Fruit fly (Drosophila melanogaster) whole organism, embryonic: ENCODE measurements around the gene CG3408.
A peak's percentile ranks its signal among the peaks of the same experiment; 100 is the strongest.

Experiments used
- Awh ChIP-seq: fragments of 200-800 bp; sonication (Bioruptor generic); IDR thresholded peaks from 2 replicates; pipeline ENCODE4, ENCODE4 v1.3.6; 2022; ENCODE audit warnings: missing biosample characterization, missing genetic modification characterization
- B-H1 ChIP-seq: fragments of 200-800 bp; sonication (Bioruptor generic); IDR thresholded peaks from 3 replicates; pipeline ENCODE4 v1.3.6; 2022; ENCODE audit warnings: missing biosample characterization, missing genetic modification characterization
- CG10654 ChIP-seq: fragments of 200-800 bp; sonication (Bioruptor generic); optimal IDR thresholded peaks from 2 replicates; lab custom pipeline; 2016; ENCODE audit warnings: missing biosample characterization, missing genetic modification characterization
- CG11723 ChIP-seq: fragments of 200-800 bp; sonication (Bioruptor generic); optimal IDR thresholded peaks from 2 replicates; lab custom pipeline; 2017; ENCODE audit warnings: missing biosample characterization, mild to moderate bottlenecking, missing genetic modification characterization
- CG12942 ChIP-seq: fragments of 200-800 bp; sonication (Bioruptor generic); optimal IDR thresholded peaks from 3 replicates; lab custom pipeline; 2016; ENCODE audit warnings: missing biosample characterization, missing genetic modification characterization
- CG13123 ChIP-seq: fragments of 200-800 bp; sonication (Bioruptor generic); optimal IDR thresholded peaks from 2 replicates; lab custom pipeline; 2016; ENCODE audit warnings: missing biosample characterization, missing genetic modification characterization
- CG15269 ChIP-seq: fragments of 200-800 bp; sonication (Bioruptor generic); optimal IDR thresholded peaks from 2 replicates; lab custom pipeline; 2018; ENCODE audit warnings: missing biosample characterization, mild to moderate bottlenecking, missing genetic modification characterization, moderate library complexity
- CG17186 ChIP-seq: fragments of 200-800 bp; sonication (Bioruptor generic); optimal IDR thresholded peaks from 3 replicates; lab custom pipeline; 2017; ENCODE audit warnings: missing biosample characterization, missing genetic modification reagents, missing genetic modification characterization
- CG18476 ChIP-seq: fragments of 200-800 bp; sonication (Bioruptor generic); optimal IDR thresholded peaks from 2 replicates; lab custom pipeline; 2016; ENCODE audit warnings: missing biosample characterization, mild to moderate bottlenecking, missing genetic modification characterization
- CG18599 ChIP-seq: fragments of 200-800 bp; sonication (Bioruptor generic); optimal IDR thresholded peaks from 3 replicates; lab custom pipeline; 2017; ENCODE audit warnings: missing biosample characterization, missing genetic modification characterization, mild to moderate bottlenecking, moderate library complexity, missing genetic modification reagents
- CG18764 ChIP-seq: fragments of 200-800 bp; sonication (Bioruptor generic); optimal IDR thresholded peaks from 3 replicates; lab custom pipeline; 2016; ENCODE audit warnings: missing biosample characterization, missing genetic modification characterization
- CG2889 ChIP-seq: fragments of 200-800 bp; sonication (Bioruptor generic); IDR thresholded peaks from 3 replicates; pipeline ENCODE4 v1.3.6; 2022; ENCODE audit warnings: missing biosample characterization, missing genetic modification characterization
- CG32772 ChIP-seq: fragments of 200-800 bp; sonication (Bioruptor generic); IDR thresholded peaks from 2 replicates; pipeline ENCODE4 v1.3.6; 2022; ENCODE audit warnings: missing biosample characterization, missing genetic modification characterization
- CG42726 ChIP-seq: fragments of 200-800 bp; sonication (Bioruptor generic); IDR thresholded peaks from 2 replicates; pipeline ENCODE4 v1.3.6; 2022; ENCODE audit warnings: missing biosample characterization, missing genetic modification characterization; ENCODE audit not compliant: partially characterized antibody
- CG4328 ChIP-seq: fragments of 200-800 bp; sonication (Bioruptor generic); optimal IDR thresholded peaks from 3 replicates; lab custom pipeline; 2017; ENCODE audit warnings: missing biosample characterization, missing genetic modification reagents, missing genetic modification characterization
- CG5245 ChIP-seq: fragments of 200-800 bp; sonication (Bioruptor generic); optimal IDR thresholded peaks from 3 replicates; lab custom pipeline; 2016; ENCODE audit warnings: missing biosample characterization, missing genetic modification characterization
- CG6254 ChIP-seq: fragments of 200-800 bp; sonication (Bioruptor generic); optimal IDR thresholded peaks from 3 replicates; lab custom pipeline; 2017; ENCODE audit warnings: mild to moderate bottlenecking, missing biosample characterization, missing genetic modification reagents, missing genetic modification characterization
- CG6689 ChIP-seq: fragments of 200-800 bp; sonication (Bioruptor generic); IDR thresholded peaks from 2 replicates; pipeline ENCODE4 v1.3.6; 2022; ENCODE audit warnings: missing biosample characterization, missing genetic modification characterization
- CG7271 ChIP-seq: fragments of 200-800 bp; sonication (Bioruptor generic); optimal IDR thresholded peaks from 2 replicates; lab custom pipeline; 2018; ENCODE audit warnings: missing biosample characterization, mild to moderate bottlenecking, missing genetic modification characterization, moderate library complexity
- CG8089 ChIP-seq: fragments of 200-800 bp; sonication (Bioruptor generic); optimal IDR thresholded peaks from 3 replicates; lab custom pipeline; 2016; ENCODE audit warnings: missing biosample characterization, missing genetic modification characterization
- CG8765 ChIP-seq: fragments of 200-800 bp; sonication (Bioruptor generic); IDR thresholded peaks from 2 replicates; pipeline ENCODE4 v1.3.6; 2022; ENCODE audit warnings: missing biosample characterization, missing genetic modification characterization
- CG9817 ChIP-seq: fragments of 200-800 bp; sonication (Bioruptor generic); optimal IDR thresholded peaks from 2 replicates; lab custom pipeline; 2018; ENCODE audit warnings: missing biosample characterization, mild to moderate bottlenecking, missing genetic modification characterization, moderate library complexity
- Chrac-16 ChIP-seq: fragments of 200-800 bp; sonication (Bioruptor generic); optimal IDR thresholded peaks from 3 replicates; lab custom pipeline; 2016; ENCODE audit warnings: missing biosample characterization, missing genetic modification characterization
- Dbx ChIP-seq: fragments of 200-800 bp; sonication (Bioruptor generic); IDR thresholded peaks from 3 replicates; pipeline ENCODE4 v1.3.6; 2022; ENCODE audit warnings: missing biosample characterization, missing genetic modification characterization
- Doc3 ChIP-seq: fragments of 200-800 bp; sonication (Bioruptor generic); IDR thresholded peaks from 3 replicates; pipeline ENCODE4 v1.3.6; 2022; ENCODE audit warnings: missing biosample characterization, missing genetic modification characterization; ENCODE audit not compliant: partially characterized antibody
- Drgx ChIP-seq: fragments of 200-800 bp; sonication (Bioruptor generic); IDR thresholded peaks from 2 replicates; pipeline ENCODE4 v1.3.6; 2022; ENCODE audit warnings: missing biosample characterization, missing genetic modification characterization
- Hey ChIP-seq: fragments of 200-800 bp; sonication (Bioruptor generic); optimal IDR thresholded peaks from 3 replicates; lab custom pipeline; 2018; ENCODE audit warnings: missing biosample characterization, mild to moderate bottlenecking, missing genetic modification characterization
- Mes4 ChIP-seq: fragments of 200-800 bp; sonication (Bioruptor generic); optimal IDR thresholded peaks from 2 replicates; lab custom pipeline; 2016; ENCODE audit warnings: missing biosample characterization, missing genetic modification characterization
- Sox100B ChIP-seq: fragments of 200-800 bp; sonication (Bioruptor generic); optimal IDR thresholded peaks from 3 replicates; lab custom pipeline; 2018; ENCODE audit warnings: missing biosample characterization, mild to moderate bottlenecking, missing genetic modification characterization
- Usf ChIP-seq: fragments of 200-800 bp; sonication (Bioruptor generic); optimal IDR thresholded peaks from 2 replicates; lab custom pipeline; 2017; ENCODE audit warnings: missing genotype, missing biosample characterization, missing genetic modification characterization
- br ChIP-seq: fragments of >200 bp; optimal IDR thresholded peaks from 2 replicates; lab custom pipeline; 2017
- bsh ChIP-seq, 2 experiments: fragments of 200-800 bp; sonication (Bioruptor generic); optimal IDR thresholded peaks; 2 replicates each; lab custom pipeline; 2017 to 2018; ENCODE audit warnings: mild to moderate bottlenecking in 2 of 2, missing biosample characterization in 2 of 2, missing genetic modification characterization in 2 of 2, moderate library complexity in 1 of 2
- btn ChIP-seq: fragments of 200-800 bp; sonication (Bioruptor generic); optimal IDR thresholded peaks from 2 replicates; lab custom pipeline; 2016; ENCODE audit warnings: missing biosample characterization, missing genetic modification characterization
- chif ChIP-seq, 2 experiments: fragments of 200-800 bp; sonication (Bioruptor generic); optimal IDR thresholded peaks; 3 replicates each; lab custom pipeline; 2016; ENCODE audit warnings: missing biosample characterization in 2 of 2, missing genetic modification characterization in 2 of 2
- croc ChIP-seq: fragments of 200-800 bp; sonication (Bioruptor generic); conservative IDR thresholded peaks from 3 replicates; pipeline ENCODE4 v1.3.6; 2022; ENCODE audit warnings: missing biosample characterization, missing genetic modification characterization
- crp ChIP-seq, 2 experiments: fragments of 200-800 bp; sonication (Bioruptor generic); optimal IDR thresholded peaks; 2 replicates in 1 of 2; 3 replicates in 1 of 2; lab custom pipeline; 2017; ENCODE audit warnings: missing biosample characterization in 2 of 2, missing genetic modification characterization in 2 of 2, mild to moderate bottlenecking in 1 of 2, moderate library complexity in 1 of 2
- dmrt11E ChIP-seq: fragments of 200-800 bp; sonication (Bioruptor generic); optimal IDR thresholded peaks from 3 replicates; lab custom pipeline; 2018; ENCODE audit warnings: missing biosample characterization, mild to moderate bottlenecking, missing genetic modification characterization, moderate library complexity
- insv ChIP-seq, 2 experiments: fragments of 200-800 bp; sonication (Bioruptor generic); optimal IDR thresholded peaks; 3 replicates each; lab custom pipeline; 2016 to 2018; ENCODE audit warnings: missing biosample characterization in 2 of 2, missing genetic modification characterization in 2 of 2
- klu ChIP-seq: fragments of 200-800 bp; sonication (Bioruptor generic); IDR thresholded peaks from 2 replicates; pipeline ENCODE4 v1.3.6; 2022; ENCODE audit warnings: missing biosample characterization, missing genetic modification characterization
- nom ChIP-seq: fragments of 200-800 bp; sonication (Bioruptor generic); optimal IDR thresholded peaks from 2 replicates; lab custom pipeline; 2017; ENCODE audit warnings: missing biosample characterization, missing genetic modification characterization, mild to moderate bottlenecking, moderate library complexity, missing genetic modification reagents
- p53 ChIP-seq: fragments of 200-800 bp; sonication (Bioruptor generic); optimal IDR thresholded peaks from 2 replicates; lab custom pipeline; 2016; ENCODE audit warnings: missing biosample characterization, missing genetic modification characterization
- pfk ChIP-seq: fragments of 200-800 bp; sonication (Bioruptor generic); optimal IDR thresholded peaks from 2 replicates; lab custom pipeline; 2018; ENCODE audit warnings: missing biosample characterization, mild to moderate bottlenecking, missing genetic modification characterization, moderate library complexity
- pum ChIP-seq: fragments of 200-800 bp; sonication (Bioruptor generic); optimal IDR thresholded peaks from 2 replicates; lab custom pipeline; 2016; ENCODE audit warnings: missing biosample characterization, missing genetic modification characterization
- sd ChIP-seq: fragments of 200-800 bp; sonication (Bioruptor generic); optimal IDR thresholded peaks from 3 replicates; lab custom pipeline; 2018; ENCODE audit warnings: missing biosample characterization, mild to moderate bottlenecking, missing genetic modification characterization, moderate library complexity
- stwl ChIP-seq: fragments of 200-800 bp; sonication (Bioruptor generic); optimal IDR thresholded peaks from 3 replicates; lab custom pipeline; 2018; ENCODE audit warnings: missing biosample characterization, mild to moderate bottlenecking, missing genetic modification characterization, moderate library complexity
- sug ChIP-seq: fragments of 200-800 bp; optimal IDR thresholded peaks from 2 replicates; lab custom pipeline; 2019; ENCODE audit warnings: missing biosample characterization, mild to moderate bottlenecking, missing genetic modification characterization, moderate library complexity
- tll ChIP-seq, 2 experiments: fragments of 200-800 bp in 1 of 2; fragments of >200 bp in 1 of 2; sonication (Bioruptor generic) in 1 of 2; optimal IDR thresholded peaks; 2 replicates each; lab custom pipeline; 2017 to 2019; ENCODE audit warnings: missing biosample characterization in 2 of 2, missing genetic modification characterization in 2 of 2, mild to moderate bottlenecking in 1 of 2, moderate library complexity in 1 of 2
- zf30C ChIP-seq: fragments of 200-800 bp; sonication (Bioruptor generic); optimal IDR thresholded peaks from 3 replicates; lab custom pipeline; 2018; ENCODE audit warnings: missing biosample characterization, mild to moderate bottlenecking, missing genetic modification characterization

The CG3408 gene

DNA sequence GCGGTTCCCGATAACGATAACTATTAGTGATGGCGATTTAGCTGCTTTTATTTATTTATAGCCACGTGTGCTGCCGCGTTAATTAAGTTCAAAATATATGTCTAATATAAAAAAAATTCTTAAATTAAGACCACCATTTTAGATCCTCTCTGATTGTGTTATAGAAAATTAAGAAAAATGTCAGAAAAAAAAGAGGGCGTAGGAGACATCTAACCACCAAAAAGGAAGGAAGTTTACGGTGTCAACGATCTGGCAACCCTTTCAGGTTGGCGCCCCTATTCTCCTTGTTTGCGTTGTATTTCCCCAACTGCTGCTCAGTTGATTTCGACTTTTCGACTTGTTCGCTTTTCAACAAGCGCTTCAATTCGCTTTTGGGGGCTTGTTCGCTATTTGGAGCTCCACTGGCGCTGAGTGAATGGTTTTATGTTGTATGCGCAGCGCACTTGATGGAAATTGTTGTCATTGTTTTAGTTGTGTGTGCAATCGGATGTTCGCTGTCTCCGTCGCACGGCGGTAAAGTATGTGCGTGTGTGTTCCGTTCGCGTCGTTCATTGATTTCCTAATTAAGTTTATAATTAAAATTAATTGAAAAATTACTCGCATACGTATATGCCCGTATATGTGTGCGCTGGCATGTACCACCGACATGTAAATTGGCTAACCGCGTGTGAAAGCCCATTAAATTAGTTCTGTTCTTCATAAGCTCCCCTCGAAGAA lies 48.5 kb downstream of the CG3408 start, which contains the start of the genes CG3434 and CG44838 (continued):
- TF ChIP-seq CG10654 (GFP tag; lab: Kevin White, UChicago) (peak; percentile 77), pfk (GFP tag; lab: Kevin White, UChicago) (no peak), CG11723 (peak; percentile 64), Sox100B (GFP tag; lab: Kevin White, UChicago) (peak; percentile 71), CG6689 (GFP tag; lab: Robert Waterston, UW) (peak; percentile 73), B-H1 (GFP tag; lab: Robert Waterston, UW) (peak; percentile 69), pum (GFP tag; lab: Kevin White, UChicago) (peak; percentile 73), CG18599 (GFP tag; lab: Kevin White, UChicago) (peak; percentile 85), klu (peak; percentile 51; the same call in 1 of the 2 replicates), CG4328 (GFP tag; lab: Kevin White, UChicago) (peak; percentile 72), chif (GFP tag; optimal IDR thresholded peaks at IDR 0.05; lab: Kevin White, UChicago) (peak; percentile 58 to 78), CG6254 (GFP tag; lab: Kevin White, UChicago) (peak; percentile 40), CG8089 (GFP tag; lab: Kevin White, UChicago) (no peak), btn (peak; percentile 25), sug (tag; lab: Kevin White, UChicago) (peak; percentile 86), nom (peak; percentile 51), croc (GFP tag; lab: Robert Waterston, UW) (peak; percentile 55; the same call in 1 of the 3 replicates), Awh (peak; percentile 67; the same call in 1 of the 2 replicates), Dbx (GFP tag; lab: Robert Waterston, UW) (peak; percentile 77; the same call in 2 of the 3 replicates), sd (peak; percentile 49), CG18476 (peak; percentile 64), zf30C (GFP tag; lab: Kevin White, UChicago) (no peak), CG17186 (GFP tag; lab: Kevin White, UChicago) (peak; percentile 58), stwl (tag; lab: Kevin White, UChicago) (peak; percentile 75), CG2889 (GFP tag; lab: Robert Waterston, UW) (peak; percentile 60; the same call in 2 of the 3 replicates)

DNA sequence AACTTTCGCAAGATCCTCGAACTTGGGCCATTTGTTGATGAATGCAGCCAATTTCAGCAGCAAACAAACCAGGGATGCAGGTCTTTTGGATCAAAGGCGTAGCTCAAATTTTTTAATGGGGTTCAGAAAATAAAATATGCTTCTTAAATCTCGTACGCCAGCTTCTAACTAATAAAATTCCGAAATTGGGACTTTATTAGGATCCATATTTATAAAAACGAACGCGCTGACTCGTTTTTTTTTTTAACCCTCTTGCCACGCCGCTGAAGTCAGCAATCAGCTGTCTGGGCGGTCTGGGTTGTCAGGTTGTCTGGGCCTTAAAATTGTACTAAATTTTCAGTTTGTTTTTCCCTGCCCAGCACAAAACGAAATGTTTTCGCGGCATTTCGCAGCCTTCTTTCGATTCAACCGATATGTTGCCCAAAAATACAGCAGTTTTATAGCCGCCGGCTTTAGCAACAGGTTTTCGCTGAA lies 51.7 kb downstream of the CG3408 start, which contains the start of gene CG3437:
Gene CG3437, minus strand, starts transcription at position 51 of the 474 bp plus-strand sequence.
- peak; percentile 97 for TF ChIP-seq CG8089 (GFP tag; lab: Kevin White, UChicago)
- peak; percentile 98 for TF ChIP-seq CG7271 (tag; lab: Kevin White, UChicago)
- TF ChIP-seq p53 (GFP tag; lab: Kevin White, UChicago) = peak; percentile 95
- peak; percentile 99 for TF ChIP-seq CG9817
- TF ChIP-seq insv (GFP tag; optimal IDR thresholded peaks at IDR 0.05; lab: Kevin White, UChicago) = peak; percentile 26 to 81
- peak; percentile 97 for TF ChIP-seq Mes4 (GFP tag; lab: Kevin White, UChicago)
- peak; percentile 98 for TF ChIP-seq CG12942 (GFP tag; lab: Kevin White, UChicago)
- peak; percentile 46 to 92 for TF ChIP-seq crp (GFP tag; optimal IDR thresholded peaks at IDR 0.05; lab: Kevin White, UChicago)
- TF ChIP-seq Usf (GFP tag; lab: Kevin White, UChicago) = peak; percentile 99
- no peak for TF ChIP-seq br (lab: Kevin White, UChicago)
- TF ChIP-seq btn = peak; percentile 97
- peak; percentile 99 for TF ChIP-seq CG15269 (tag; lab: Kevin White, UChicago)
- peak; percentile 97 for TF ChIP-seq CG18764 (GFP tag; lab: Kevin White, UChicago)
- peak; percentile 98 to 99 for TF ChIP-seq bsh (GFP tag; optimal IDR thresholded peaks at IDR 0.05; lab: Kevin White, UChicago)
- peak; percentile 97 for TF ChIP-seq dmrt11E (tag; lab: Kevin White, UChicago)
- TF ChIP-seq Chrac-16 = peak; percentile 98
- peak; percentile 96 for TF ChIP-seq CG13123 (GFP tag; lab: Kevin White, UChicago)
- no peak for TF ChIP-seq CG42726 (GFP tag; lab: Robert Waterston, UW)
- TF ChIP-seq tll (GFP tag; optimal IDR thresholded peaks at IDR 0.05; lab: Kevin White, UChicago) = peak in 1 of 2 experiments; percentile 84
- no peak for TF ChIP-seq Doc3
- TF ChIP-seq CG32772 (GFP tag; lab: Robert Waterston, UW) = peak; percentile 100
- peak; percentile 99 for TF ChIP-seq CG8765
- peak; percentile 100 for TF ChIP-seq Drgx (GFP tag; lab: Robert Waterston, UW)
- TF ChIP-seq Hey (tag; lab: Kevin White, UChicago) = peak; percentile 94
- peak; percentile 97 for TF ChIP-seq CG5245 (GFP tag; lab: Kevin White, UChicago)
